Worm (Caenorhabditis elegans): ENCODE results near the gene F15G9.5.
A peak's percentile ranks its signal among the peaks of the same experiment; 100 is the strongest.

The F15G9.5 gene

ce11 chrX:9782389-9782939, 44.8 kb upstream of the F15G9.5 start:
- no peak for TF ChIP-seq C34B4.2 (tag; optimal IDR thresholded peaks at IDR 0.05)
- no peak for TF ChIP-seq ztf-11 (tag; optimal IDR thresholded peaks at IDR 0.05)
- no peak for TF ChIP-seq nhr-237 (tag; optimal IDR thresholded peaks at IDR 0.05)
- TF ChIP-seq tlp-1 (tag; optimal IDR thresholded peaks at IDR 0.05) = no peak
- no peak for TF ChIP-seq lin-15B (tag; optimal IDR thresholded peaks at IDR 0.05)
- no peak for TF ChIP-seq nhr-11 (tag; optimal IDR thresholded peaks at IDR 0.05)
- TF ChIP-seq elt-2 (tag; optimal IDR thresholded peaks at IDR 0.05) = peak; percentile 59
- no peak for TF ChIP-seq aha-1 (tag; optimal IDR thresholded peaks at IDR 0.05)
- TF ChIP-seq nhr-84 (tag; optimal IDR thresholded peaks at IDR 0.05) = no peak
- no peak for TF ChIP-seq hlh-4 (tag; optimal IDR thresholded peaks at IDR 0.05)
- TF ChIP-seq efl-1 (optimal IDR thresholded peaks at IDR 0.05) = no peak
- TF ChIP-seq efl-1 (GFP tag; optimal IDR thresholded peaks at IDR 0.05 in 1 of 2) = peak in 1 of 2 experiments; percentile 80
- no peak for TF ChIP-seq rnt-1 (tag; optimal IDR thresholded peaks at IDR 0.05)
- TF ChIP-seq pqm-1 (tag; optimal IDR thresholded peaks at IDR 0.05) = no peak
- TF ChIP-seq ama-1 (optimal IDR thresholded peaks at IDR 0.05) = no peak
- peak; percentile 49 for TF ChIP-seq fkh-4 (tag; optimal IDR thresholded peaks at IDR 0.05; ENCODE audit: borderline replicate concordance)
- TF ChIP-seq unc-30 (tag; optimal IDR thresholded peaks at IDR 0.05) = no peak
- TF ChIP-seq dsc-1 (tag; optimal IDR thresholded peaks at IDR 0.05) = peak; percentile 77
- no peak for TF ChIP-seq aly-2 (tag; optimal IDR thresholded peaks at IDR 0.05)
- TF ChIP-seq pag-3 (tag; optimal IDR thresholded peaks at IDR 0.05; ENCODE audit: borderline replicate concordance, insufficient read depth) = no peak
- TF ChIP-seq efl-3 (GFP tag; optimal IDR thresholded peaks at IDR 0.05) = no peak
- no peak for TF ChIP-seq irx-1 (tag; optimal IDR thresholded peaks at IDR 0.05)
- no peak for TF ChIP-seq grh-1 (GFP tag; IDR thresholded peaks at IDR 0.05)
- no peak for TF ChIP-seq lir-3 (tag; optimal IDR thresholded peaks at IDR 0.05; ENCODE audit: poor library complexity)
- TF ChIP-seq zip-4 (GFP tag; optimal IDR thresholded peaks at IDR 0.05) = no peak
- no peak for TF ChIP-seq vab-15 (tag; optimal IDR thresholded peaks at IDR 0.05)
- no peak for TF ChIP-seq unc-86 (tag; optimal IDR thresholded peaks at IDR 0.05)
- TF ChIP-seq sox-4 (tag; optimal IDR thresholded peaks at IDR 0.05) = no peak
- no peak for TF ChIP-seq swsn-7 (tag; optimal IDR thresholded peaks at IDR 0.05)
- TF ChIP-seq nhr-12 (tag; optimal IDR thresholded peaks at IDR 0.05) = no peak

DNA sequence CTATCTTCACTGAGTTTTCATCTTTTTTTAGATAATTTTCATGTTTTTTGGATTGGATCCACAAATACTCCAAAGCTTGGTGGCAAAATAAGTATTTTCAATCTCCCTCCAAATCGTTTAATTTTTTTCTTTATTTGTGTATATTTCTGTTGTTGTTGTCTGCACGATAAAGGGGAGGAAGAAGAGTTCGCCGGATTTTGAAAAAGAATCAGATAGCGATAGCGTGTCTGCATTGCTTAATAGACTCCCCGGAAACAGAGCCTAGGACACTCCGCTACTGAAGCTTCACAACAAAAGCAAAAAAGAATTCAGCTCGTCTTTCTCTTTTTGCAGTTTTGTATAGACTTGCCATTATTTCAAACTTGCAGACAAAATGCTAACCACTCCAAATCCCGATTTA, 39.8 kb upstream of the F15G9.5 start, which contains the start of gene T09B9.5:
Gene T09B9.5 (plus strand): TSS at position 301 of the 400 bp plus-strand sequence.
- no peak for TF ChIP-seq sup-37 (GFP tag; optimal IDR thresholded peaks at IDR 0.05)
- no peak for TF ChIP-seq nhr-76 (tag; optimal IDR thresholded peaks at IDR 0.05)
- no peak for TF ChIP-seq fkh-4 (tag; optimal IDR thresholded peaks at IDR 0.05; ENCODE audit: borderline replicate concordance)
- TF ChIP-seq zip-4 (GFP tag; optimal IDR thresholded peaks at IDR 0.05) = no peak
- no peak for TF ChIP-seq hlh-4 (tag; optimal IDR thresholded peaks at IDR 0.05)
- TF ChIP-seq nhr-12 (tag; optimal IDR thresholded peaks at IDR 0.05) = no peak
- no peak for TF ChIP-seq efl-1 (optimal IDR thresholded peaks at IDR 0.05)
- no peak for TF ChIP-seq efl-1 (GFP tag; optimal IDR thresholded peaks at IDR 0.05 in 1 of 2)
- TF ChIP-seq vab-15 (tag; optimal IDR thresholded peaks at IDR 0.05) = no peak
- no peak for TF ChIP-seq pqm-1 (tag; optimal IDR thresholded peaks at IDR 0.05)
- TF ChIP-seq pag-3 (tag; optimal IDR thresholded peaks at IDR 0.05; ENCODE audit: borderline replicate concordance, insufficient read depth) = no peak
- no peak for TF ChIP-seq nhr-20 (tag; optimal IDR thresholded peaks at IDR 0.05)
- no peak for TF ChIP-seq mab-9 (GFP tag; IDR thresholded peaks at IDR 0.05)
- TF ChIP-seq fos-1 (tag; optimal IDR thresholded peaks at IDR 0.05) = no peak
- TF ChIP-seq Y116A8C.19 (tag; optimal IDR thresholded peaks at IDR 0.05; ENCODE audit: borderline replicate concordance) = no peak
- TF ChIP-seq nhr-90 (tag; optimal IDR thresholded peaks at IDR 0.05; ENCODE audit: poor library complexity) = no peak
- no peak for TF ChIP-seq rnt-1 (tag; optimal IDR thresholded peaks at IDR 0.05)
- no peak for TF ChIP-seq lin-35 (GFP tag; optimal IDR thresholded peaks at IDR 0.05)
- TF ChIP-seq aha-1 (tag; optimal IDR thresholded peaks at IDR 0.05) = no peak
- TF ChIP-seq tbx-2 (tag; optimal IDR thresholded peaks at IDR 0.05) = no peak
- no peak for TF ChIP-seq nhr-28 (tag; optimal IDR thresholded peaks at IDR 0.05)

All from whole organism, L1 larva.